Worm (Caenorhabditis elegans) whole organism, L1 larva: ENCODE measurements around the gene col-10.

Experiments
- aly-2 ChIP-seq: fragments of 150-350 bp; optimal IDR thresholded peaks from 2 replicates; lab custom pipeline; 2014; ENCODE audit warnings: missing biosample characterization, missing genetic modification characterization
- blmp-1 ChIP-seq: fragments of 150-350 bp; optimal IDR thresholded peaks from 2 replicates; lab custom pipeline; 2014; ENCODE audit warnings: missing biosample characterization, missing genetic modification characterization
- ces-1 ChIP-seq: fragments of 150-350 bp; optimal IDR thresholded peaks from 2 replicates; lab custom pipeline; 2014; ENCODE audit warnings: missing biosample characterization, missing genetic modification reagents, missing genetic modification characterization
- elt-3 ChIP-seq, 6 experiments: fragments of 150-350 bp in 1 of 6; sonication (generic microtip); optimal IDR thresholded peaks; 2 replicates each; lab custom pipeline; 2017 to 2018; ENCODE audit warnings: missing biosample characterization in 6 of 6, missing genetic modification characterization in 6 of 6, inconsistent platforms in 1 of 6
- fkh-4 ChIP-seq: sonication (generic microtip); optimal IDR thresholded peaks from 2 replicates; lab custom pipeline; 2016; ENCODE audit warnings: missing compliant biosample characterization, missing genetic modification characterization, borderline replicate concordance
- fos-1 ChIP-seq: fragments of 150-350 bp; optimal IDR thresholded peaks from 2 replicates; lab custom pipeline; 2014; ENCODE audit warnings: missing biosample characterization, missing genetic modification characterization
- grh-1 ChIP-seq: fragments of 200-800 bp; sonication (Bioruptor generic); IDR thresholded peaks from 2 replicates; pipeline ENCODE4 v1.3.6; 2022; ENCODE audit warnings: missing genetic modification reagents, missing genetic modification characterization, missing compliant biosample characterization
- nhr-12 ChIP-seq: sonication (generic microtip); optimal IDR thresholded peaks from 2 replicates; lab custom pipeline; 2017; ENCODE audit warnings: missing biosample characterization, missing genetic modification characterization
- nhr-237 ChIP-seq: fragments of 150-350 bp; optimal IDR thresholded peaks from 2 replicates; lab custom pipeline; 2014; ENCODE audit warnings: missing biosample characterization, missing genetic modification characterization
- pqm-1 ChIP-seq: sonication (generic microtip); optimal IDR thresholded peaks from 3 replicates; lab custom pipeline; 2017; ENCODE audit warnings: missing biosample characterization, missing genetic modification characterization

- TF ChIP-seq pqm-1 (tag; lab: Kevin White, UChicago) (no peak), fkh-4 (no peak), grh-1 (GFP tag; lab: Robert Waterston, UW) (peak; percentile 18; the same call in 1 of the 2 replicates), nhr-237 (tag; lab: Kevin White, UChicago) (no peak), aly-2 (tag; lab: Kevin White, UChicago) (no peak), ces-1 (no peak), nhr-12 (tag; lab: Kevin White, UChicago) (no peak), elt-3 (tag; optimal IDR thresholded peaks at IDR 0.05; lab: Kevin White, UChicago) (peak in 4 of 6 experiments; percentile 40 to 82 (median 62)), fos-1 (tag; lab: Kevin White, UChicago) (no peak), blmp-1 (tag; lab: Kevin White, UChicago) (peak; percentile 64)
Measured at ce11 chrV:9165073-9165699, at the start of gene col-10.
